Worm (Caenorhabditis elegans): ENCODE measurements around the gene F54C9.14.

F54C9.14 gene

DNA sequence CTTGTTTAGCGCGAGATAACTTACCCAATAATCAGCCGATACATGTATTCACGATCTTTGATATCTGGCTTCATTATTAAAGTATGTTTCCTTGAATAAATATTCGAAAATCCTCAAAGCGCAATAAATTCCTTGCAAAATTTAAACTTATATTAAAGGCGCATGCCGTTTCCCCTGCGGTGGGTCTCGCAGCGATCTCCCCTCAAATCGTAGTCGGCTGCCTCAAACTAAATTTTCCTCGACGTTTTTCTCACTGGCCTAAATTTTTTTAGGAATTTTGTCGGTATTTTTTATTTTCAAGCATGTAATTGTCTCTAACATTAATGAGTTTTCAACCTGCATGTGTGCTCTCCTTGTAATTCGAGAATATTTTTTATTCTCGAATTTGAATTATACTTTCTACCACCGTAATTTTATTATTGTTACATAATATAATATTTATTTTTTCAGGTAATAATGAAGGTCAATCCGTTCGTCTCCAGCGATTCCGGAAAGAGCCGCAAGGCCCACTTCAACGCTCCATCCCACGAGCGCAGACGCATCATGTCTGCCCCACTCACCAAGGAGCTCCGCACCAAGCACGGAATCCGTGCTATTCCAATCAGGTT lies 40.3 kb downstream of the F54C9.14 start, which contains the start of the genes cpf-1 and rpl-26 (continued):
- no peak for TF ChIP-seq Y53G8AR.9 (GFP tag; conservative IDR thresholded peaks at IDR 0.05)
- TF ChIP-seq K12H6.12 (tag; optimal IDR thresholded peaks at IDR 0.05): no peak
- no peak for TF ChIP-seq egrh-3 (GFP tag; IDR thresholded peaks at IDR 0.05)
- TF ChIP-seq lin-26 (GFP tag; IDR thresholded peaks at IDR 0.05): no peak
- peak; percentile 28; the same call in 1 of the 2 replicates for TF ChIP-seq hmg-1.2 (GFP tag; IDR thresholded peaks at IDR 0.05)
- no peak for TF ChIP-seq sea-2 (GFP tag; IDR thresholded peaks at IDR 0.05)
- TF ChIP-seq snpc-4 (GFP tag; optimal IDR thresholded peaks at IDR 0.05): peak; percentile 71
- peak; percentile 55 to 80 (median 74) for TF ChIP-seq snpc-4 (tag; optimal IDR thresholded peaks at IDR 0.05)
- TF ChIP-seq mcd-1 (GFP tag; IDR thresholded peaks at IDR 0.05): peak; percentile 32; the same call in 1 of the 2 replicates
- TF ChIP-seq aptf-2 (GFP tag; conservative IDR thresholded peaks at IDR 0.05): no peak
- no peak for TF ChIP-seq F57A8.1 (GFP tag; optimal IDR thresholded peaks at IDR 0.05)
- TF ChIP-seq pbrm-1 (GFP tag; IDR thresholded peaks at IDR 0.05): no peak
- TF ChIP-seq cebp-2 (GFP tag; IDR thresholded peaks at IDR 0.05): no peak
- no peak for TF ChIP-seq nhr-179 (tag; optimal IDR thresholded peaks at IDR 0.05)
- TF ChIP-seq ets-4 (GFP tag; optimal IDR thresholded peaks at IDR 0.05): no peak
- TF ChIP-seq ZK185.1 (tag; optimal IDR thresholded peaks at IDR 0.05; ENCODE audit: poor library complexity, severe bottlenecking): no peak
- TF ChIP-seq hlh-26 (GFP tag; conservative IDR thresholded peaks at IDR 0.05): no peak
- no peak for TF ChIP-seq fkh-3 (tag; optimal IDR thresholded peaks at IDR 0.05)
- TF ChIP-seq pha-4 (tag; optimal IDR thresholded peaks at IDR 0.05): no peak
- TF ChIP-seq tbp1 (GFP tag; optimal IDR thresholded peaks at IDR 0.05): peak; percentile 33
- no peak for TF ChIP-seq aptf-3 (GFP tag; IDR thresholded peaks at IDR 0.05)
- no peak for TF ChIP-seq tlf-1 (GFP tag; optimal IDR thresholded peaks at IDR 0.05)
- no peak for TF ChIP-seq Y67H2A.10 (GFP tag; conservative IDR thresholded peaks at IDR 0.05)
- peak; percentile 88 for TF ChIP-seq F33H1.4 (GFP tag; IDR thresholded peaks at IDR 0.05)
- TF ChIP-seq ztf-25 (GFP tag; IDR thresholded peaks at IDR 0.05): no peak
- TF ChIP-seq F10E7.11 (tag; optimal IDR thresholded peaks at IDR 0.05): no peak
- no peak for TF ChIP-seq madf-3 (GFP tag; IDR thresholded peaks at IDR 0.05)
- TF ChIP-seq ccch-3 (GFP tag; optimal IDR thresholded peaks at IDR 0.05): no peak
- TF ChIP-seq attf-5 (GFP tag; optimal IDR thresholded peaks at IDR 0.05): peak; percentile 18
- TF ChIP-seq snpc-3.4 (tag; optimal IDR thresholded peaks at IDR 0.05): no peak
- TF ChIP-seq lsl-1 (GFP tag; optimal IDR thresholded peaks at IDR 0.05): peak; percentile 34
- TF ChIP-seq gei-17 (GFP tag; optimal IDR thresholded peaks at IDR 0.05): no peak
- TF ChIP-seq nfya-1 (tag; optimal IDR thresholded peaks at IDR 0.05; ENCODE audit: borderline replicate concordance, insufficient read depth): no peak
- no peak for TF ChIP-seq F52B5.7 (tag; optimal IDR thresholded peaks at IDR 0.05)
- no peak for TF ChIP-seq mxl-1 (tag; optimal IDR thresholded peaks at IDR 0.05)
- TF ChIP-seq snpc-1.3 (tag; optimal IDR thresholded peaks at IDR 0.05; ENCODE audit: insufficient read depth): peak; percentile 34
- no peak for TF ChIP-seq rec-8 (tag; optimal IDR thresholded peaks at IDR 0.05)
- 0 out of 2 replicates have a peak, but pooled peaks have one; percentile 8 for TF ChIP-seq zfh-2 (GFP tag; conservative IDR thresholded peaks at IDR 0.05)
- TF ChIP-seq attf-3 (GFP tag; conservative IDR thresholded peaks at IDR 0.05): no peak
- peak; percentile 92 for TF ChIP-seq sptf-2 (GFP tag; optimal IDR thresholded peaks at IDR 0.05)
- TF ChIP-seq ztf-18 (tag; optimal IDR thresholded peaks at IDR 0.05): no peak
- TF ChIP-seq madf-8 (GFP tag; conservative IDR thresholded peaks at IDR 0.05): no peak

Measured in whole organism, young adult.